Fruit fly (Drosophila melanogaster): ENCODE measurements around the gene CG15177.

CG15177 gene

DNA sequence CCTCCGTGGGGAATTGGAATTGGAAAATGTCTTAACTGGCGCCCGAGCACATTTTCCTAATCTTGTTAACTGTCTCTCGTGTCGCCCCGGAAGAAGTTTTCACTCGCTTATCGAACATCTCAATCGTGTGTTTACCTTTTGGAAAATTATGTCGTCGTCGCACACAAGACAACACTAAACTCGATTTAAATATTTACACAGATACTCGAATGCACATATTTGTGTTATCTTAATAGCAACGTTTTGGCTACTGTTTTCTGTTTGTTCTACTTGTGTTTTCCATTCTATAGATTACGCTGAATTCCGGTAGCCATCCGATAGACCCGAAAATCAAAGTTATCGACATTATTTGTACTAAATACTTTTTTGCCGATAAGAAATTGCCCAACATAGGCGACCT is 38.1 kb upstream of the CG15177 start (continued):
- no peak for TF ChIP-seq MBD-R2 (GFP tag; IDR thresholded peaks at IDR 0.05)
- no peak for TF ChIP-seq Hr39 (optimal IDR thresholded peaks at IDR 0.05)
- no peak for TF ChIP-seq Fer3 (tag; optimal IDR thresholded peaks at IDR 0.05)
- TF ChIP-seq CG4404 (GFP tag; IDR thresholded peaks at IDR 0.05) = no peak
- TF ChIP-seq CG10321 (GFP tag; IDR thresholded peaks at IDR 0.05) = no peak
- TF ChIP-seq HLH54F (GFP tag; optimal IDR thresholded peaks at IDR 0.05) = no peak
- no peak for TF ChIP-seq CG17186 (GFP tag; optimal IDR thresholded peaks at IDR 0.05)
- no peak for TF ChIP-seq CG1647 (GFP tag; optimal IDR thresholded peaks at IDR 0.05)
- no peak for TF ChIP-seq Aef1 (GFP tag; IDR thresholded peaks at IDR 0.05)
- no peak for TF ChIP-seq CkIIα-i1 (GFP tag; IDR thresholded peaks at IDR 0.05)
- no peak for TF ChIP-seq CG10543 (GFP tag; optimal IDR thresholded peaks at IDR 0.05)
- no peak for TF ChIP-seq Doc2 (GFP tag; IDR thresholded peaks at IDR 0.05)
- no peak for TF ChIP-seq CG16815 (GFP tag; optimal IDR thresholded peaks at IDR 0.05)
- no peak for TF ChIP-seq Mes4 (GFP tag; optimal IDR thresholded peaks at IDR 0.05)
- no peak for TF ChIP-seq Xbp1 (GFP tag; optimal IDR thresholded peaks at IDR 0.05)
- no peak for TF ChIP-seq CG12942 (GFP tag; optimal IDR thresholded peaks at IDR 0.05)
- peak; percentile 64 for TF ChIP-seq CG8924 (tag; optimal IDR thresholded peaks at IDR 0.05)
- TF ChIP-seq lola (GFP tag; optimal IDR thresholded peaks at IDR 0.05) = peak in 1 of 3 experiments; percentile 59
- peak; percentile 51 for TF ChIP-seq CG18262 (tag; optimal IDR thresholded peaks at IDR 0.05)
- TF ChIP-seq CG11398 (GFP tag; optimal IDR thresholded peaks at IDR 0.05) = peak; percentile 39
- TF ChIP-seq CG6175 (GFP tag; IDR thresholded peaks at IDR 0.05) = no peak
- TF ChIP-seq Ptx1 (GFP tag; IDR thresholded peaks at IDR 0.05) = no peak
- TF ChIP-seq Tbp (GFP tag; optimal IDR thresholded peaks at IDR 0.05) = no peak
- no peak for TF ChIP-seq CG15269 (tag; optimal IDR thresholded peaks at IDR 0.05)
- no peak for TF ChIP-seq CHES-1-like (GFP tag; optimal IDR thresholded peaks at IDR 0.05)
- TF ChIP-seq bowl (GFP tag; IDR thresholded peaks at IDR 0.05) = no peak
- TF ChIP-seq D (optimal IDR thresholded peaks at IDR 0.05) = no peak
- TF ChIP-seq D (GFP tag; optimal IDR thresholded peaks at IDR 0.05) = peak; percentile 45
- no peak for TF ChIP-seq CG8765 (GFP tag; IDR thresholded peaks at IDR 0.05)
- no peak; the same call in 2 of the 3 replicates for TF ChIP-seq zfh1 (GFP tag; IDR thresholded peaks at IDR 0.05)
- no peak for TF ChIP-seq NC2α (GFP tag; optimal IDR thresholded peaks at IDR 0.05)
- TF ChIP-seq Hey (tag; optimal IDR thresholded peaks at IDR 0.05) = no peak
- TF ChIP-seq disco-r (GFP tag; optimal IDR thresholded peaks at IDR 0.05) = no peak
- peak; percentile 10 for TF ChIP-seq Sry-β (GFP tag; optimal IDR thresholded peaks at IDR 0.05)
- no peak for TF ChIP-seq CG3163 (GFP tag; optimal IDR thresholded peaks at IDR 0.05)
- TF ChIP-seq crol (GFP tag; IDR thresholded peaks at IDR 0.05) = no peak
- no peak for TF ChIP-seq Poxn (GFP tag; IDR thresholded peaks at IDR 0.05)
- TF ChIP-seq Sox102F (GFP tag; optimal IDR thresholded peaks at IDR 0.05) = no peak
- TF ChIP-seq ro (GFP tag; IDR thresholded peaks at IDR 0.05) = no peak
- TF ChIP-seq CG30020 (tag; optimal IDR thresholded peaks at IDR 0.05) = no peak
- no peak for TF ChIP-seq CG3726 (GFP tag; IDR thresholded peaks at IDR 0.05)
- peak; percentile 23 for TF ChIP-seq CG8290 (GFP tag; optimal IDR thresholded peaks at IDR 0.05)
- peak in 1 of 2 experiments; percentile 57 for TF ChIP-seq CG8290 (tag; optimal IDR thresholded peaks at IDR 0.05)
- no peak for TF ChIP-seq CG13775 (GFP tag; optimal IDR thresholded peaks at IDR 0.05)
- no peak for TF ChIP-seq cwo (GFP tag; optimal IDR thresholded peaks at IDR 0.05)
- TF ChIP-seq CG6791 (GFP tag; IDR thresholded peaks at IDR 0.05; ENCODE audit: partially characterized antibody) = no peak
- no peak for TF ChIP-seq slou (GFP tag; optimal IDR thresholded peaks at IDR 0.05)
- TF ChIP-seq onecut (GFP tag; IDR thresholded peaks at IDR 0.05) = no peak
- peak; percentile 37 for TF ChIP-seq CG2116 (GFP tag; optimal IDR thresholded peaks at IDR 0.05)
- TF ChIP-seq Dek (tag; optimal IDR thresholded peaks at IDR 0.05) = no peak
- no peak for TF ChIP-seq Ssrp (tag; optimal IDR thresholded peaks at IDR 0.05)
- peak; percentile 56 for TF ChIP-seq CG8359 (GFP tag; optimal IDR thresholded peaks at IDR 0.05; ENCODE audit: borderline replicate concordance)
- TF ChIP-seq CG2129 (GFP tag; IDR thresholded peaks at IDR 0.05; ENCODE audit: partially characterized antibody) = no peak
